Worm (Caenorhabditis elegans) whole organism, late embryonic: Measurements from ENCODE around the gene EGAP2.1.

ENCODE experiments used
- C08G9.2 ChIP-seq: sonication (generic microtip); optimal IDR thresholded peaks from 2 replicates; lab custom pipeline; 2016; ENCODE audit warnings: mild to moderate bottlenecking, missing genetic modification characterization, moderate library complexity, missing compliant biosample characterization
- F13H6.1 ChIP-seq: sonication (generic microtip); optimal IDR thresholded peaks from 2 replicates; lab custom pipeline; 2016; ENCODE audit warnings: missing genetic modification characterization, missing compliant biosample characterization
- K02D7.2 ChIP-seq: sonication (generic microtip); optimal IDR thresholded peaks from 2 replicates; lab custom pipeline; 2017; ENCODE audit warnings: mild to moderate bottlenecking, missing genetic modification characterization, missing compliant biosample characterization
- T23F11.4 ChIP-seq: fragments of 200-800 bp; sonication (Bioruptor generic); optimal IDR thresholded peaks from 2 replicates; lab custom pipeline; 2018; ENCODE audit warnings: mild to moderate bottlenecking, missing genetic modification characterization, missing compliant biosample characterization
- ahr-1 ChIP-seq: sonication (generic microtip); optimal IDR thresholded peaks from 2 replicates; lab custom pipeline; 2016; ENCODE audit warnings: missing genetic modification characterization, missing compliant biosample characterization
- ama-1 ChIP-seq: fragments of 150-350 bp; optimal IDR thresholded peaks from 2 replicates; lab custom pipeline; 2014
- ceh-2 ChIP-seq: sonication (generic microtip); optimal IDR thresholded peaks from 2 replicates; lab custom pipeline; 2016; ENCODE audit warnings: missing genotype, missing genetic modification characterization, missing compliant biosample characterization
- ceh-22 ChIP-seq: sonication (generic microtip); optimal IDR thresholded peaks from 2 replicates; lab custom pipeline; 2017; ENCODE audit warnings: missing biosample characterization, missing genetic modification characterization
- ceh-30 ChIP-seq: fragments of 150-350 bp; optimal IDR thresholded peaks from 2 replicates; lab custom pipeline; 2014; ENCODE audit warnings: missing biosample characterization, missing genetic modification characterization
- ceh-48 ChIP-seq: sonication (generic microtip); optimal IDR thresholded peaks from 2 replicates; lab custom pipeline; 2016; ENCODE audit warnings: missing genetic modification characterization, inconsistent platforms, missing compliant biosample characterization
- ceh-6 ChIP-seq: fragments of 200-800 bp; sonication (Bioruptor generic); optimal IDR thresholded peaks from 2 replicates; lab custom pipeline; 2018; ENCODE audit warnings: mild to moderate bottlenecking, missing genetic modification characterization, missing compliant biosample characterization
- ceh-9 ChIP-seq: sonication (generic microtip); optimal IDR thresholded peaks from 2 replicates; lab custom pipeline; 2016; ENCODE audit warnings: mild to moderate bottlenecking, missing genetic modification characterization, inconsistent platforms, missing compliant biosample characterization
- che-1 ChIP-seq: sonication (generic microtip); optimal IDR thresholded peaks from 2 replicates; lab custom pipeline; 2016; ENCODE audit warnings: mild to moderate bottlenecking, missing genetic modification characterization, missing compliant biosample characterization
- dmd-4 ChIP-seq: sonication (generic microtip); optimal IDR thresholded peaks from 2 replicates; lab custom pipeline; 2016; ENCODE audit warnings: borderline replicate concordance, missing genetic modification characterization, missing compliant biosample characterization
- elt-4 ChIP-seq: sonication (generic microtip); optimal IDR thresholded peaks from 2 replicates; lab custom pipeline; 2016; ENCODE audit warnings: missing genetic modification characterization, missing compliant biosample characterization
- ets-4 ChIP-seq: sonication (generic microtip); optimal IDR thresholded peaks from 2 replicates; lab custom pipeline; 2016; ENCODE audit warnings: missing genetic modification characterization, missing compliant biosample characterization
- fax-1 ChIP-seq: sonication (generic microtip); optimal IDR thresholded peaks from 2 replicates; lab custom pipeline; 2016; ENCODE audit warnings: missing genotype, missing genetic modification characterization, missing compliant biosample characterization
- fkh-6 ChIP-seq: sonication (generic microtip); optimal IDR thresholded peaks from 2 replicates; lab custom pipeline; 2016; ENCODE audit warnings: missing genetic modification characterization, missing compliant biosample characterization
- hlh-15 ChIP-seq: sonication (generic microtip); optimal IDR thresholded peaks from 2 replicates; lab custom pipeline; 2016; ENCODE audit warnings: missing genetic modification characterization, missing compliant biosample characterization
- hlh-30 ChIP-seq: sonication (generic microtip); optimal IDR thresholded peaks from 2 replicates; lab custom pipeline; 2017; ENCODE audit warnings: antibody characterized with exemption, missing genetic modification characterization, missing compliant biosample characterization; ENCODE audit not compliant: insufficient read depth
- hlh-6 ChIP-seq: sonication (generic microtip); optimal IDR thresholded peaks from 2 replicates; lab custom pipeline; 2016; ENCODE audit warnings: missing genotype, missing genetic modification characterization, missing compliant biosample characterization
- lim-6 ChIP-seq: sonication (generic microtip); optimal IDR thresholded peaks from 2 replicates; lab custom pipeline; 2016; ENCODE audit warnings: missing genetic modification characterization, missing compliant biosample characterization
- lin-11 ChIP-seq: fragments of 200-800 bp; sonication (Bioruptor generic); optimal IDR thresholded peaks from 2 replicates; lab custom pipeline; 2018; ENCODE audit warnings: mild to moderate bottlenecking, missing genetic modification characterization, missing compliant biosample characterization
- nhr-232 ChIP-seq: sonication (generic microtip); optimal IDR thresholded peaks from 2 replicates; lab custom pipeline; 2016; ENCODE audit warnings: missing genetic modification characterization, missing compliant biosample characterization
- npax-4 ChIP-seq: sonication (generic microtip); optimal IDR thresholded peaks from 2 replicates; lab custom pipeline; 2016; ENCODE audit warnings: missing genetic modification characterization, missing compliant biosample characterization
- odd-2 ChIP-seq: sonication (generic microtip); optimal IDR thresholded peaks from 2 replicates; lab custom pipeline; 2017; ENCODE audit warnings: antibody characterized with exemption, mild to moderate bottlenecking, missing genetic modification characterization, missing compliant biosample characterization
- pag-3 ChIP-seq: sonication (generic microtip); optimal IDR thresholded peaks from 2 replicates; lab custom pipeline; 2016; ENCODE audit warnings: missing compliant biosample characterization, missing genetic modification characterization, borderline replicate concordance
- pha-2 ChIP-seq: sonication (generic microtip); optimal IDR thresholded peaks from 2 replicates; lab custom pipeline; 2017; ENCODE audit warnings: mild to moderate bottlenecking, missing genetic modification characterization, missing compliant biosample characterization
- pqm-1 ChIP-seq: sonication (generic microtip); optimal IDR thresholded peaks from 2 replicates; lab custom pipeline; 2016; ENCODE audit warnings: missing genetic modification characterization, missing compliant biosample characterization
- ref-2 ChIP-seq: sonication (generic microtip); optimal IDR thresholded peaks from 2 replicates; lab custom pipeline; 2016; ENCODE audit warnings: missing genetic modification characterization, missing compliant biosample characterization
- rnt-1 ChIP-seq: sonication (generic microtip); optimal IDR thresholded peaks from 2 replicates; lab custom pipeline; 2016; ENCODE audit warnings: missing genetic modification characterization, missing compliant biosample characterization
- sdc-2 ChIP-seq: sonication (generic microtip); optimal IDR thresholded peaks from 2 replicates; lab custom pipeline; 2016; ENCODE audit warnings: missing genotype, missing genetic modification characterization, missing compliant biosample characterization
- sox-4 ChIP-seq: sonication (generic microtip); optimal IDR thresholded peaks from 2 replicates; lab custom pipeline; 2017; ENCODE audit warnings: mild to moderate bottlenecking, missing genetic modification characterization, inconsistent platforms, missing compliant biosample characterization
- tbx-2 ChIP-seq: sonication (generic microtip); optimal IDR thresholded peaks from 2 replicates; lab custom pipeline; 2016; ENCODE audit warnings: missing genetic modification characterization, missing compliant biosample characterization
- unc-3 ChIP-seq, 2 experiments: fragments of 200-800 bp in 1 of 2; sonication (Bioruptor generic) in 1 of 2; sonication (generic microtip) in 1 of 2; conservative IDR thresholded peaks in 1 of 2; optimal IDR thresholded peaks in 1 of 2; 2 replicates each; pipeline versions ENCODE4 v1.3.6 to Lab custom; 2016 to 2022; ENCODE audit warnings: missing compliant biosample characterization in 2 of 2, missing genetic modification characterization in 2 of 2, missing genetic modification reagents in 1 of 2
- unc-42 ChIP-seq: sonication (generic microtip); optimal IDR thresholded peaks from 2 replicates; lab custom pipeline; 2016; ENCODE audit warnings: missing genotype, missing genetic modification characterization, missing compliant biosample characterization
- unc-55 ChIP-seq: sonication (generic microtip); optimal IDR thresholded peaks from 2 replicates; lab custom pipeline; 2017; ENCODE audit warnings: missing biosample characterization, missing genetic modification reagents, missing genetic modification characterization
- ztf-16 ChIP-seq: sonication (generic microtip); optimal IDR thresholded peaks from 2 replicates; lab custom pipeline; 2017; ENCODE audit warnings: missing genetic modification characterization, missing compliant biosample characterization

The EGAP2.1 gene

DNA sequence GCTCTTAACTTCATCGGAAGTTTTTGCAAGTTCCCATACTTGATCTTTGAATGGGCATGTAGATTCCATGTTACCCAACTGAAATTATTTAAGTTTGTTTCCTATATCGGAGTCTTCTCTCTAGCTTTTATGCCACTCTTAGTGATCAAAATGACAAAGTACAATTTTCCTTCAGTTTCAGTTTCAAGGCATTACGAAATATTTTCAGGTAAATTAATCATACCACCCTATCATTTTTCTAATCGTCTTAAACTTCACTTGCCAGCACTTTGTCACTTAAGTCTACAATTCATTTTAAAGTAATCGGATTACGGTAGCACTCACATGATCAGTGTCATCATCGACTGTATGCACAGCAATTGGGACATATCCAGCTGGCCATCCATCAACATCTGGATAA lies 3.5 kb downstream of the EGAP2.1 start:
- TF ChIP-seq ceh-30 (tag; lab: Kevin White, UChicago) (no peak), odd-2 (no peak), hlh-30 (tag; lab: Kevin White, UChicago) (no peak), F13H6.1 (tag; lab: Kevin White, UChicago) (no peak), npax-4 (tag; lab: Kevin White, UChicago) (no peak), hlh-6 (tag; lab: Kevin White, UChicago) (no peak), unc-3 (GFP tag; conservative IDR thresholded peaks at IDR 0.05; lab: Robert Waterston, UW) (no peak), unc-3 (tag; optimal IDR thresholded peaks at IDR 0.05; lab: Kevin White, UChicago) (no peak), ceh-48 (no peak), ceh-9 (no peak), nhr-232 (tag; lab: Kevin White, UChicago) (no peak), fkh-6 (tag; lab: Kevin White, UChicago) (no peak)

DNA sequence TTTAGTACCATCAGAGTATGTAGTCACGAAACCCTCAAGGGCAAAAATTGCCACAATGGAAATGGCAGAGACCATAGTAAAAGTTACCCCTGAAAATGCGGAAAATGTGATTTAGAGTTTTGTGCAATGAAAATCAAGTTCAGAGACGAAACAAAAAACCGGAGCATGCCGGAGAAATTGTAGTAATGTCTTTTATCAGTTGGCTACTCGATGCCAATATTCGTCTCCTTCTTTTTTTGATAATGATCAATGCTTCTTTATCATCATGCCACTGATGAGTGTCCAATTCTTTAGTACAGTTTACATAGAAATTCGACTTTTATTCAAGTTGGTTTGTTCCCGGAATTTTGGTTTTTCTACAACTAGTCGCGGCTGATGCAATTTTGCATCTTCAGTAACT lies 4.5 kb downstream of the EGAP2.1 start, which contains the start of gene pho-1:
Gene pho-1, minus strand, starts transcription at position 89 of the 400 bp plus-strand sequence.
- TF ChIP-seq K02D7.2 (tag; lab: Kevin White, UChicago), result no peak
- TF ChIP-seq T23F11.4 (GFP tag; lab: Kevin White, UChicago), result no peak
- no peak for TF ChIP-seq tbx-2
- no peak for TF ChIP-seq hlh-6 (tag; lab: Kevin White, UChicago)
- TF ChIP-seq ceh-6, result no peak
- no peak for TF ChIP-seq ets-4 (tag; lab: Kevin White, UChicago)
- no peak for TF ChIP-seq elt-4 (tag; lab: Kevin White, UChicago)
- no peak for TF ChIP-seq pag-3 (tag; lab: Kevin White, UChicago)
- TF ChIP-seq che-1 (tag; lab: Kevin White, UChicago), result no peak
- no peak for TF ChIP-seq ztf-16
- TF ChIP-seq unc-42, result no peak
- TF ChIP-seq sox-4, result no peak
- no peak for TF ChIP-seq pha-2
- no peak for TF ChIP-seq rnt-1 (tag; lab: Kevin White, UChicago)
- TF ChIP-seq ceh-30 (tag; lab: Kevin White, UChicago), result no peak

DNA sequence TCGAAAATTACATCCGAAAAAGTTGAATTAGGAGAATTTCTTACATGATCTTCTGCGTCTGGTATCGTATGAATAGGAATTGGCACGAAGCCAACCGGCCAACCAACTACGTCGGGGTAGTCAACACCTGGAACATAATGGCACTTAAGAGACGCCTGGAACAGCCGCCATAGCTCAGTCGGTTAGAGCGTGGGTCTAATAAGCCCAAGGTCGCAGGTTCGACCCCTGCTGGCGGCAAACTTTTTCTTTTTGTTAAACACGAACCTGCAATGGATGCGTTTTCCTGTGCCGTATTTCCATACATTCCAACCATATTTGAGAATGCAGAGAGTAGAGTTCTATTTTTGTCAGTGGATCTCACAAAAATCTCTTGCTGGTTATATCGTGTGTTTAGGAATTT lies 6.5 kb downstream of the EGAP2.1 start:
- TF ChIP-seq dmd-4 (tag; lab: Kevin White, UChicago) (no peak), C08G9.2 (tag; lab: Kevin White, UChicago) (no peak), fax-1 (tag; lab: Kevin White, UChicago) (no peak), unc-42 (no peak), fkh-6 (tag; lab: Kevin White, UChicago) (no peak), ceh-2 (tag; lab: Kevin White, UChicago) (no peak), T23F11.4 (GFP tag; lab: Kevin White, UChicago) (no peak), tbx-2 (no peak), hlh-15 (tag; lab: Kevin White, UChicago) (no peak), hlh-30 (tag; lab: Kevin White, UChicago) (no peak), ceh-22 (no peak), sox-4 (no peak), ama-1 (lab: Kevin White, UChicago) (no peak)

DNA sequence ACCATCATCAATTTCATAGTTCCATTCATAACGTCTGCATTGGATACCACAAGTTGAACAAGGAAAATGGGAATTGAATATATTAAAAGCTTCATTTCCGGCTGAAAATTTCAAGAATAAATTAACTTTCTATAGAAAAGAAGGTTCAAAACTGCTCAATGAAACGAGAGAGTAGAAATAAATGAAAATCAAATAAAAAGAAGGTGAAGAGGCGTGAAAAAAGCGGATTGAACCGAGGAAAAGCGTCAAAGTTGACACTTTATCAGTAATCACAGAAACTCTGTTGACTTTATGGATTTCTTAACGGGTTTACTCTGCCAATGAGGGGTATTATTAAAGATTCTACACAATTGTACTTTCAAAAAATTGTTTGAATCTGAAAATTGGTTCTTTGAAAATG lies 7.2 kb downstream of the EGAP2.1 start, which contains the start of gene pho-4:
Gene pho-4, minus strand, starts transcription at position 101 of the 400 bp plus-strand sequence.
- TF ChIP-seq unc-55, result no peak

DNA sequence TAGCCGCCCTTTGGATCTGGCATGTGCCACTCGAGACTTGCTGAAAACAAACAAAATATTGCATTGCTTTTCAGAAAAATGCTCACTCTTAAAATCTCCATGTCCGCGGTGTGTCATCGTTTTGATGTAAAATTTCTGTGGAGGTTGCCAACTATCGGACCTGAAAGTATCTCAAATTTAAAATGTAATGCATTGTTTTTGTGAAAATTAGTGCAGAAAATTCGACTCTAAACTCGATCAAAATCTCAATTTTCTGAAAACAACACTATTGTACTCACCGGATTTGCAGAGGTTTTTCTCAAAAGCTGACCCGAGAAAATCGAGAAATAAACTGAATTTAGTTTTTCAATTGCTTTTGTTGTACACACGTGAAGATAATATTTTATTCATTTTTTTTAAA lies 10.3 kb downstream of the EGAP2.1 start, which contains the start of gene T16D1.1:
Gene T16D1.1, minus strand, starts transcription at position 101 of the 400 bp plus-strand sequence.
- TF ChIP-seq lin-11, result no peak
- TF ChIP-seq sdc-2 (tag; lab: Kevin White, UChicago), result no peak
- TF ChIP-seq nhr-232 (tag; lab: Kevin White, UChicago), result no peak
- TF ChIP-seq pag-3 (tag; lab: Kevin White, UChicago), result no peak
- no peak for TF ChIP-seq ahr-1 (tag; lab: Kevin White, UChicago)
- TF ChIP-seq ref-2 (tag; lab: Kevin White, UChicago), result no peak
- TF ChIP-seq pqm-1 (tag; lab: Kevin White, UChicago), result no peak
- no peak for TF ChIP-seq rnt-1 (tag; lab: Kevin White, UChicago)
- TF ChIP-seq ztf-16, result no peak
- TF ChIP-seq lim-6 (tag; lab: Kevin White, UChicago), result no peak
